Fruit fly (Drosophila melanogaster): ENCODE data around the gene CG43049.

dm6 chr3L:18968193-18968969 lies 43.5 kb downstream of the CG43049 start:
- TF ChIP-seq CG17806 (tag; optimal IDR thresholded peaks at IDR 0.05) (no peak), CG32121 (GFP tag; IDR thresholded peaks at IDR 0.05) (no peak), EcR (GFP tag; optimal IDR thresholded peaks at IDR 0.05) (no peak), CG14655 (GFP tag; optimal IDR thresholded peaks at IDR 0.05) (no peak), rn (GFP tag; IDR thresholded peaks at IDR 0.05) (no peak), Ets98B (GFP tag; IDR thresholded peaks at IDR 0.05) (no peak), CG12605 (GFP tag; IDR thresholded peaks at IDR 0.05) (no peak), D1 (tag; optimal IDR thresholded peaks at IDR 0.05) (no peak), gl (tag; optimal IDR thresholded peaks at IDR 0.05) (no peak), CG8159 (tag; optimal IDR thresholded peaks at IDR 0.05) (no peak)

Measured in whole organism, pupa.